Worm (Caenorhabditis elegans) whole organism, L2 larva: Measurements from ENCODE around the gene lido-15.

Experiments used
- ceh-16 ChIP-seq: fragments of 150-350 bp; optimal IDR thresholded peaks from 2 replicates; lab custom pipeline; 2014; ENCODE audit warnings: missing biosample characterization, missing genetic modification characterization
- lin-39 ChIP-seq: fragments of 150-350 bp; optimal IDR thresholded peaks from 2 replicates; lab custom pipeline; 2014; ENCODE audit warnings: missing biosample characterization, missing genetic modification reagents, missing genetic modification characterization

ce11 chrII:3846028-3846427 is 33.9 kb downstream of the lido-15 start, which contains the start of gene C17A2.2:
- no peak for TF ChIP-seq ceh-16 (tag; lab: Kevin White, UChicago)
- no peak for TF ChIP-seq lin-39 (tag; lab: Kevin White, UChicago)
